Fruit fly (Drosophila melanogaster): Measurements from ENCODE around the gene Apl.
A peak's percentile ranks its signal among the peaks of the same experiment; 100 is the strongest.

Apl gene

DNA sequence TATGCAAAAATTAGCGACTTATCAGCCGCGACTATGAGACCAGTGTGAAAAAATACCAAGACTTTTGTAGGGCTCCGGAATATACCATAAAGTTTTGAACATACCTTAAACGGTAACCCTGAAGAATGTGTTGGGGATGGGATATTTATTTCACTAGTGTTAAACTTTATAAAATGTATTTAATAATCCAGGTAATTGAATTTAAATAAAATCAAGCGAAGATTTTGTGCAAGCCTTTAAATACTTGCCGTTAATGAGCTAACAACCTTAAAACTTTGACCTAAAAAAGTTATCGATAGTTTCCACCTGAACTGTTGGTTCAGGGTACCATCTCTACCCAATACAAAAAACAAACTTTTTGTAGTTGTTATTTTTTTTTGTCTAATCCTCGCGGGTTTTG lies 17.2 kb downstream of the Apl start, which contains the start of gene CG4101 (continued):
- TF ChIP-seq CG9705 (GFP tag; optimal IDR thresholded peaks at IDR 0.05) (peak; percentile 75), foxo (GFP tag; optimal IDR thresholded peaks at IDR 0.05) (peak; percentile 51 to 88), tai (GFP tag; optimal IDR thresholded peaks at IDR 0.05) (no peak)

DNA sequence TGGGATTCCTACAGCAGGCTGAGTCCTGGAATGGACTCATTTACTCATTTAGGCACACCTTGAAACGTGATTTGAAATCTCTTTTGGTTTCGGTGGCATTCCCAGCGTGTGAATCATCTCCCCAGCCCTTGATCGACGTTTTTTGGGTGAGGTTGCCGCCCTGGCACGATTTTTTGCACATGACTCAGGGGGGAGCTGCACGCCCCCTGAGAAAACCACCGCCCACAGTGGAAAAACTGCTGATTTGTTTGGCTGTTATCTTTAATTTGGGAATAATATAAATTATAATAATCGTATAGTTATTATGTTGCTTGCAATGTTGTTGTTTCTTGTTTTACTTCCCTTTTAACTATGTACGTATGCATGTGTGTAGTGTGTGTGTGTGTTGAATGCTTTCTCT lies 18.0 kb downstream of the Apl start:
- TF ChIP-seq fru (GFP tag; optimal IDR thresholded peaks at IDR 0.05): peak; percentile 5
- no peak for TF ChIP-seq Hnf4 (GFP tag; optimal IDR thresholded peaks at IDR 0.05)
- no peak for TF ChIP-seq Myc (optimal IDR thresholded peaks at IDR 0.05)
- no peak for TF ChIP-seq CG32264 (GFP tag; optimal IDR thresholded peaks at IDR 0.05)
- no peak for TF ChIP-seq CrebA (GFP tag; optimal IDR thresholded peaks at IDR 0.05; ENCODE audit: borderline replicate concordance)
- no peak for TF ChIP-seq dsf (GFP tag; optimal IDR thresholded peaks at IDR 0.05; ENCODE audit: borderline replicate concordance)
- no peak for TF ChIP-seq Mio (GFP tag; optimal IDR thresholded peaks at IDR 0.05)
- TF ChIP-seq woc (GFP tag; optimal IDR thresholded peaks at IDR 0.05): no peak
- no peak for TF ChIP-seq sv (GFP tag; optimal IDR thresholded peaks at IDR 0.05)
- TF ChIP-seq Vsx2 (GFP tag; optimal IDR thresholded peaks at IDR 0.05; ENCODE audit: partially characterized antibody): no peak
- TF ChIP-seq OdsH (GFP tag; optimal IDR thresholded peaks at IDR 0.05): no peak
- TF ChIP-seq tai (GFP tag; optimal IDR thresholded peaks at IDR 0.05): no peak
- peak; percentile 37 for TF ChIP-seq rgr (GFP tag; optimal IDR thresholded peaks at IDR 0.05)
- TF ChIP-seq dl (GFP tag; optimal IDR thresholded peaks at IDR 0.05; ENCODE audit: insufficient read depth in 1 of 2, partially characterized antibody in 2 of 2): no peak
- TF ChIP-seq dmrt93B (GFP tag; optimal IDR thresholded peaks at IDR 0.05): no peak
- peak; percentile 60 for TF ChIP-seq Hr83 (GFP tag; optimal IDR thresholded peaks at IDR 0.05; ENCODE audit: poor library complexity, severe bottlenecking)
- TF ChIP-seq brk (GFP tag; optimal IDR thresholded peaks at IDR 0.05): no peak
- no peak for TF ChIP-seq usp (GFP tag; optimal IDR thresholded peaks at IDR 0.05)
- peak; percentile 52 for TF ChIP-seq Rel (GFP tag; optimal IDR thresholded peaks at IDR 0.05)
- TF ChIP-seq Rel (tag; optimal IDR thresholded peaks at IDR 0.05): peak; percentile 76
- TF ChIP-seq br (GFP tag; optimal IDR thresholded peaks at IDR 0.05): peak; percentile 15
- TF ChIP-seq pan (optimal IDR thresholded peaks at IDR 0.05): no peak
- peak; percentile 48 for TF ChIP-seq h (GFP tag; optimal IDR thresholded peaks at IDR 0.05)
- TF ChIP-seq ey (GFP tag; optimal IDR thresholded peaks at IDR 0.05): no peak
- no peak for TF ChIP-seq Sp1 (GFP tag; optimal IDR thresholded peaks at IDR 0.05)
- TF ChIP-seq sage (GFP tag; optimal IDR thresholded peaks at IDR 0.05): peak; percentile 62
- TF ChIP-seq Dfd (GFP tag; optimal IDR thresholded peaks at IDR 0.05): no peak
- TF ChIP-seq CG9705 (GFP tag; optimal IDR thresholded peaks at IDR 0.05): no peak
- no peak for TF ChIP-seq Abd-B (GFP tag; optimal IDR thresholded peaks at IDR 0.05)
- TF ChIP-seq jim (GFP tag; optimal IDR thresholded peaks at IDR 0.05): no peak
- TF ChIP-seq N (GFP tag; optimal IDR thresholded peaks at IDR 0.05): no peak
- peak; percentile 10 for TF ChIP-seq psq (GFP tag; optimal IDR thresholded peaks at IDR 0.05)
- no peak for TF ChIP-seq Dif (GFP tag; optimal IDR thresholded peaks at IDR 0.05; ENCODE audit: partially characterized antibody)
- TF ChIP-seq Jra (GFP tag; optimal IDR thresholded peaks at IDR 0.05): peak; percentile 74
- TF ChIP-seq lola (GFP tag; optimal IDR thresholded peaks at IDR 0.05): no peak
- no peak for TF ChIP-seq Hr78 (GFP tag; optimal IDR thresholded peaks at IDR 0.05)
- peak in 1 of 2 experiments; percentile 47 for TF ChIP-seq foxo (GFP tag; optimal IDR thresholded peaks at IDR 0.05)
- peak; percentile 26 for TF ChIP-seq HLH106 (tag; optimal IDR thresholded peaks at IDR 0.05)
- no peak for TF ChIP-seq GATAd (GFP tag; optimal IDR thresholded peaks at IDR 0.05)

DNA sequence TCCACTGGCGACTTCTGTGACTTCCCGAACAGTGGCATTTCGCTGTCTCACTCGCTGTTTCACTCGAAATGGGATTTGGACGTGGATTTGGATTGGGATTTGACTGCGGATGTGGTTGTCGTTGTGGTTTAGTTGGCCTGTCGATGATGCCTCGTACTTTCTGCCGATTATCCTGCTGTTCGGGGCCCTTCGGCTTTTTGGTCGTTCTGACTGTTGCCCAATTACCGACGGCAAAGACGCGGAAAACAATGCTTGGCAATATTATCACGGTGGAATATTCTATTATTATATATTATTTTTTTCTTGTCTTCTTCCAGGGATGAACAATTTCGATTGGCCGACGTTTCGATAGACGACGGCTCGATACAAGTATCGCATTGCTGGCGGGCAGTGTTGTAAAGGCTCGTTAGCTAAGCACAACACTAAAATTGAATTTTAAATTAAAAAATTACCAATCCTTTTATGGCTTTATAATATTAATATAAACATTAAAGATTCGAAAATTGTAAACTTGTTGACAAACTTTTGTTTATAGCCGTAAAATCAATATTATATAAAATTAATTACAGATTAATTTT lies 20.2 kb downstream of the Apl start, which contains the start of gene Mo25:
TSS of gene Mo25 (minus strand) at position 341 of the 578 bp plus-strand sequence.
- TF ChIP-seq br (GFP tag; optimal IDR thresholded peaks at IDR 0.05): peak; percentile 47
- TF ChIP-seq brk (GFP tag; optimal IDR thresholded peaks at IDR 0.05): peak; percentile 75
- TF ChIP-seq lola (GFP tag; optimal IDR thresholded peaks at IDR 0.05): no peak
- no peak for TF ChIP-seq Abd-B (GFP tag; optimal IDR thresholded peaks at IDR 0.05)
- no peak for TF ChIP-seq sv (GFP tag; optimal IDR thresholded peaks at IDR 0.05)
- peak; percentile 15 for TF ChIP-seq Rel (GFP tag; optimal IDR thresholded peaks at IDR 0.05)
- TF ChIP-seq Rel (tag; optimal IDR thresholded peaks at IDR 0.05): peak; percentile 44
- TF ChIP-seq dmrt93B (GFP tag; optimal IDR thresholded peaks at IDR 0.05): peak; percentile 8
- peak; percentile 83 for TF ChIP-seq sage (GFP tag; optimal IDR thresholded peaks at IDR 0.05)
- TF ChIP-seq Dfd (GFP tag; optimal IDR thresholded peaks at IDR 0.05): no peak
- peak; percentile 73 for TF ChIP-seq rgr (GFP tag; optimal IDR thresholded peaks at IDR 0.05)
- peak; percentile 24 for TF ChIP-seq Jra (GFP tag; optimal IDR thresholded peaks at IDR 0.05)
- peak; percentile 53 for TF ChIP-seq psq (GFP tag; optimal IDR thresholded peaks at IDR 0.05)
- no peak for TF ChIP-seq dl (GFP tag; optimal IDR thresholded peaks at IDR 0.05; ENCODE audit: insufficient read depth in 1 of 2, partially characterized antibody in 2 of 2)
- no peak for TF ChIP-seq usp (GFP tag; optimal IDR thresholded peaks at IDR 0.05)
- TF ChIP-seq h (GFP tag; optimal IDR thresholded peaks at IDR 0.05): peak; percentile 67
- no peak for TF ChIP-seq Hr78 (GFP tag; optimal IDR thresholded peaks at IDR 0.05)
- TF ChIP-seq ey (GFP tag; optimal IDR thresholded peaks at IDR 0.05): peak; percentile 25
- no peak for TF ChIP-seq woc (GFP tag; optimal IDR thresholded peaks at IDR 0.05)
- TF ChIP-seq jim (GFP tag; optimal IDR thresholded peaks at IDR 0.05): no peak
- no peak for TF ChIP-seq N (GFP tag; optimal IDR thresholded peaks at IDR 0.05)
- TF ChIP-seq dsf (GFP tag; optimal IDR thresholded peaks at IDR 0.05; ENCODE audit: borderline replicate concordance): peak; percentile 48
- no peak for TF ChIP-seq pan (optimal IDR thresholded peaks at IDR 0.05)
- TF ChIP-seq GATAd (GFP tag; optimal IDR thresholded peaks at IDR 0.05): no peak
- peak; percentile 57 for TF ChIP-seq fru (GFP tag; optimal IDR thresholded peaks at IDR 0.05)
- peak; percentile 51 for TF ChIP-seq HLH106 (tag; optimal IDR thresholded peaks at IDR 0.05)
- TF ChIP-seq Myc (optimal IDR thresholded peaks at IDR 0.05): peak; percentile 0
- peak; percentile 52 for TF ChIP-seq Sp1 (GFP tag; optimal IDR thresholded peaks at IDR 0.05)
- TF ChIP-seq OdsH (GFP tag; optimal IDR thresholded peaks at IDR 0.05): peak; percentile 42
- peak in 1 of 2 experiments; percentile 68 for TF ChIP-seq foxo (GFP tag; optimal IDR thresholded peaks at IDR 0.05)
- TF ChIP-seq Hr83 (GFP tag; optimal IDR thresholded peaks at IDR 0.05; ENCODE audit: poor library complexity, severe bottlenecking): peak; percentile 81
- peak; percentile 18 for TF ChIP-seq CG9705 (GFP tag; optimal IDR thresholded peaks at IDR 0.05)
- peak; percentile 74 for TF ChIP-seq Hnf4 (GFP tag; optimal IDR thresholded peaks at IDR 0.05)
- TF ChIP-seq Vsx2 (GFP tag; optimal IDR thresholded peaks at IDR 0.05; ENCODE audit: partially characterized antibody): no peak
